Fruit fly (Drosophila melanogaster): Measurements from ENCODE around the gene tinc.

tinc gene

DNA sequence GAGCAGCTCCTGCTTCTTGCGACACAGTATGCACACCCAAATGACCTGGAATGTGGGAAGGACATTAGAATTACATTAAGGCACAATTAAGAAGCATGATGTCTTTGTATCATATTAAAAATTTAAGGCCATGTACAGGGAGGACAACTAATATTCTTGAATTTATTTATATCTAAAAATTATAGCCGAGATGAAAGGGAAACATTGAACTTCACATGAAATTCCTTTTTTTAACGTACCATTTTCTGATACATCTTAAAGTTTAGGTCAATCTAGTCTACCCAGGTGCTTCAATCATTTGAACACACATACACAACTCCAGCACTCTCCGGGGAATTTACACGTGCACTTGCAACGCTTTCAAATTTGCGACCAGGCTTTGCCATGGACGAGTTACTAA, 94.8 kb downstream of the tinc start, which contains the start of gene CG12347:
Gene CG12347 (plus strand): TSS at position 301 of the 400 bp plus-strand sequence.
- TF ChIP-seq svp (GFP tag) (peak; percentile 17), spab (GFP tag; optimal IDR thresholded peaks at IDR 0.05) (no peak)

DNA sequence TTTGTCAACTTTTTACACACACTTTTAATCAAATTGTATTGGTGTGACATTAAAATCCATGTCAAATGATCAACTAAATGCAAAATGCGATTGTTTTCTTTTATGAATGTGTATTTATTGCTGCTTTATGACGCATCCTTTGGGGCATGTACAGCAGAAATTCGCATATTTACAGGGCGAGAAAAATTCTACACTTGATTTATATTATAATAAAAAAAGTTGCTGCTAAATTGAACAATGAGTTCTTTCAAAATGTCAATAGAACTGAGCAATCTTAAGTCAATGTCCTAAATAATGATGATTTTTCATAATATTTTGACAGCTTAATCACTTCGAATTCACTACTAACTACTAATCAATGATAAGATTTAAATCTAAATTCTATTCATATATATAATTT, 99.7 kb downstream of the tinc start, which contains the start of gene CG43445:
Gene CG43445 (plus strand): TSS at position 301 of the 400 bp plus-strand sequence.
- TF ChIP-seq CG32006 (GFP tag; optimal IDR thresholded peaks at IDR 0.05) (peak; percentile 3), CG11762 (GFP tag; optimal IDR thresholded peaks at IDR 0.05; ENCODE audit: insufficient read depth) (no peak), svp (GFP tag) (peak; percentile 39)

DNA sequence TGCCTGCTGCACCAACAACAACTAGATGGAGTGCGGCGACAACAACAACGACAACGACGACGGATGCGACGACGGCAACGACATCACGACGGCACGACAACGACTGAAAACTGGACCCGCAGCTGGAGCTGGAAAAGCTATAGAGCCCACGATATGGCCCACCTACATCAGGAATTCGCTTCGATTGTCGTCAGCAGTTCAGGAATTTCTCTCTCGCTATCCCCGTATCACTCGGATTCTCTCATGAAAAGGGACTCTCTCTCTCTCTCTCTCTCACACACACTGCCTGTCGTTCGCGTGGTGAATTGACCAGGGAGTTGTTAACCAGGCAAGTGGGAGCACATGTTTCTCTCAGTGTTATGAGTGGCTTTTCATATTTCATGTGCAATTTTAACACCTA, 105.1 kb downstream of the tinc start, which contains the start of gene Rim:
Gene Rim (minus strand): TSS at position 101 of the 400 bp plus-strand sequence.
- peak; percentile 38 for TF ChIP-seq svp (GFP tag)
- no peak for TF ChIP-seq lz (GFP tag; optimal IDR thresholded peaks at IDR 0.05)

- TF ChIP-seq svp (GFP tag), result peak; percentile 44
- no peak for TF ChIP-seq CG6276 (GFP tag; optimal IDR thresholded peaks at IDR 0.05)
Measured at dm6 chr3R:17917871-17918499, 106.6 kb downstream of the tinc start.

dm6 chr3R:17919108-17919882, 108.0 kb downstream of the tinc start, which contains the start of gene cpo:
TSS of gene cpo (plus strand) at chr3R:17919832.
- no peak for TF ChIP-seq CG8319 (GFP tag; optimal IDR thresholded peaks at IDR 0.05)
- TF ChIP-seq cyc (GFP tag; optimal IDR thresholded peaks at IDR 0.05), result peak; percentile 15
- TF ChIP-seq Eip75B (GFP tag; optimal IDR thresholded peaks at IDR 0.05), result peak; percentile 37
- TF ChIP-seq CG9139 (GFP tag; optimal IDR thresholded peaks at IDR 0.05), result peak; percentile 29
- TF ChIP-seq Lpt (GFP tag; optimal IDR thresholded peaks at IDR 0.05), result no peak
- no peak for TF ChIP-seq dsx (GFP tag; optimal IDR thresholded peaks at IDR 0.05; ENCODE audit: poor library complexity, severe bottlenecking)
- TF ChIP-seq acj6 (GFP tag; optimal IDR thresholded peaks at IDR 0.05), result peak; percentile 32
- peak; percentile 23 for TF ChIP-seq CG6792 (GFP tag; optimal IDR thresholded peaks at IDR 0.05)
- no peak for TF ChIP-seq Ets96B (tag; optimal IDR thresholded peaks at IDR 0.05)
- peak; percentile 6 for TF ChIP-seq vri (GFP tag; optimal IDR thresholded peaks at IDR 0.05)
- peak; percentile 52 for TF ChIP-seq OdsH (GFP tag; optimal IDR thresholded peaks at IDR 0.05)
- peak; percentile 15 for TF ChIP-seq Sox14 (GFP tag; optimal IDR thresholded peaks at IDR 0.05)
- TF ChIP-seq svp (GFP tag), result peak; percentile 41
- TF ChIP-seq CG6854 (GFP tag; optimal IDR thresholded peaks at IDR 0.05), result peak; percentile 51
- TF ChIP-seq Hr4 (GFP tag; optimal IDR thresholded peaks at IDR 0.05), result peak; percentile 34
- TF ChIP-seq eg (GFP tag; IDR thresholded peaks at IDR 0.05), result peak; percentile 85
- peak; percentile 30 for TF ChIP-seq Sox102F (GFP tag; optimal IDR thresholded peaks at IDR 0.05)
- TF ChIP-seq CG8632 (GFP tag; optimal IDR thresholded peaks at IDR 0.05), result peak; percentile 27
- TF ChIP-seq CG16779 (tag; optimal IDR thresholded peaks at IDR 0.05), result peak; percentile 63
- TF ChIP-seq ss (GFP tag; optimal IDR thresholded peaks at IDR 0.05), result peak in 1 of 2 experiments; percentile 60
- 0 out of 2 replicates have a peak, but pooled peaks have one; percentile 52 for TF ChIP-seq Gug (GFP tag; IDR thresholded peaks at IDR 0.05)
- TF ChIP-seq CG34406 (GFP tag; optimal IDR thresholded peaks at IDR 0.05), result peak; percentile 64
- peak; percentile 45 for TF ChIP-seq CG3032 (tag; optimal IDR thresholded peaks at IDR 0.05)
- peak; percentile 57 for TF ChIP-seq CG1621 (tag; optimal IDR thresholded peaks at IDR 0.05)
- TF ChIP-seq Sox15 (GFP tag; optimal IDR thresholded peaks at IDR 0.05), result no peak
- TF ChIP-seq CG3919 (GFP tag; optimal IDR thresholded peaks at IDR 0.05), result peak; percentile 61
- peak; percentile 35 for TF ChIP-seq CG4318 (GFP tag; optimal IDR thresholded peaks at IDR 0.05)
- TF ChIP-seq fd59A (GFP tag; optimal IDR thresholded peaks at IDR 0.05), result peak; percentile 31
- TF ChIP-seq salr (GFP tag; optimal IDR thresholded peaks at IDR 0.05), result peak in 1 of 2 experiments; percentile 81
- TF ChIP-seq Blimp-1 (GFP tag; optimal IDR thresholded peaks at IDR 0.05), result peak; percentile 8
- TF ChIP-seq lz (GFP tag; optimal IDR thresholded peaks at IDR 0.05), result peak; percentile 46
- TF ChIP-seq Eip93F (GFP tag; optimal IDR thresholded peaks at IDR 0.05), result no peak
- TF ChIP-seq topi (GFP tag; optimal IDR thresholded peaks at IDR 0.05), result peak; percentile 42
- no peak for TF ChIP-seq fd85E (GFP tag; optimal IDR thresholded peaks at IDR 0.05)
- peak; percentile 80 for TF ChIP-seq achi (GFP tag; optimal IDR thresholded peaks at IDR 0.05)
- TF ChIP-seq CG11762 (GFP tag; optimal IDR thresholded peaks at IDR 0.05; ENCODE audit: insufficient read depth), result peak; percentile 18
